Fruit fly (Drosophila melanogaster) whole organism, adult: ENCODE results near the gene CG17764.

ENCODE experiments used
- CG12768 ChIP-seq: fragments of 200-800 bp; sonication (Bioruptor generic); optimal IDR thresholded peaks from 2 replicates; lab custom pipeline; 2017; ENCODE audit warnings: missing biosample characterization, missing genetic modification characterization, mild to moderate bottlenecking, moderate library complexity, missing genetic modification reagents
- CG1620 ChIP-seq: fragments of 200-800 bp; sonication (Bioruptor generic); optimal IDR thresholded peaks from 2 replicates; lab custom pipeline; 2016; ENCODE audit warnings: missing biosample characterization, missing genetic modification characterization
- CG5204 ChIP-seq: fragments of 200-800 bp; sonication (Bioruptor generic); optimal IDR thresholded peaks from 2 replicates; lab custom pipeline; 2016; ENCODE audit warnings: missing biosample characterization, missing genetic modification characterization
- Clk ChIP-seq: fragments of 200-800 bp; sonication (Bioruptor generic); optimal IDR thresholded peaks from 2 replicates; lab custom pipeline; 2017; ENCODE audit warnings: missing biosample characterization, missing genetic modification characterization
- Crg-1 ChIP-seq: fragments of 200-800 bp; sonication (Bioruptor generic); optimal IDR thresholded peaks from 2 replicates; lab custom pipeline; 2016; ENCODE audit warnings: missing biosample characterization, missing genetic modification characterization
- Hr96 ChIP-seq: fragments of 200-800 bp; sonication (Bioruptor generic); optimal IDR thresholded peaks from 2 replicates; lab custom pipeline; 2016; ENCODE audit warnings: missing biosample characterization, missing genetic modification characterization
- cic ChIP-seq: fragments of 200-800 bp; sonication (Bioruptor generic); optimal IDR thresholded peaks from 2 replicates; lab custom pipeline; 2017; ENCODE audit warnings: missing biosample characterization, mild to moderate bottlenecking, missing genetic modification characterization, moderate library complexity
- kay ChIP-seq: fragments of 200-800 bp; sonication (Bioruptor generic); peaks from one replicate; lab custom pipeline; 2016; ENCODE audit warnings: missing biosample characterization, missing genetic modification characterization, borderline replicate concordance
- ovo ChIP-seq: fragments of 200-800 bp; sonication (Bioruptor generic); optimal IDR thresholded peaks from 2 replicates; lab custom pipeline; 2016; ENCODE audit warnings: missing biosample characterization, missing genetic modification characterization
- pad ChIP-seq: fragments of 200-800 bp; sonication (Bioruptor generic); optimal IDR thresholded peaks from 3 replicates; lab custom pipeline; 2017; ENCODE audit warnings: missing biosample characterization, missing genetic modification characterization, mild to moderate bottlenecking, moderate library complexity, missing genetic modification reagents
- tj ChIP-seq: fragments of 200-800 bp; sonication (Bioruptor generic); optimal IDR thresholded peaks from 3 replicates; lab custom pipeline; 2017; ENCODE audit warnings: missing biosample characterization, mild to moderate bottlenecking, missing genetic modification characterization, moderate library complexity
- toe ChIP-seq: fragments of 200-800 bp; sonication (Bioruptor generic); optimal IDR thresholded peaks from 2 replicates; lab custom pipeline; 2016; ENCODE audit warnings: missing biosample characterization, missing genetic modification characterization

DNA sequence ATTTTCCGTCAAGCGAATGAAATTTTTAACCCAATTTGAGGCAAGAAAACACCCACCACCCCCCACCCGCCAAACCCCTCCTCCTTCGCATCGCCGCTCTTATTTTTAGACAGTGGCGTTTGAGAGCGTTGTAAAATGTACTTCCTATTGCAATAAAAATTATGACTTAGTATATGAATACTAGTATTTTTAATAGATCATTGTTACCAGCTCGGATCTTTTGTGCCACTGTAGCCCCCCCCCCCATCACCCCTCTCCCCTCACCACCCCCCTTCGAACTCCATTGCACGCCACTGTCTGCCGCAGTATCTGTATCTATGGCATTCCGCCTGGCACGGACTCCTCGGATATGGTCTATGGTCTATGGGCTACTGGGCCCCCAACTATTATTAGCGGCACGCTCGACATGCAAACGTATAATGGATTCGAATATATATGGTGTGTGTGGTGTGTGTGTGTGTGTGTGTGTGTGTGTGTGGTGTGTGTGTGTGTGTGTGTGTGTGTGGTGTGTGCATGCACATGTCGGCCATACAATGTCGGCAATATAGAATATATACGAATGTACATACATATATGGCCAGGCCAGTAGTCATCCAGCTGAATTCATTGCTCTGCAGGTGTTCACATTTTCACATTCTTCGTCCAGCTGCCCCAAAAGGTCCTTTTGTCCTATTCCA is 42.8 kb upstream of the CG17764 start:
- TF ChIP-seq kay (no peak), CG1620 (GFP tag; lab: Kevin White, UChicago) (no peak), Crg-1 (GFP tag; lab: Kevin White, UChicago) (no peak), toe (GFP tag; lab: Kevin White, UChicago) (no peak), pad (no peak), Clk (GFP tag; lab: Kevin White, UChicago) (no peak), ovo (no peak), CG5204 (GFP tag; lab: Kevin White, UChicago) (no peak), cic (no peak), CG12768 (GFP tag; lab: Kevin White, UChicago) (no peak), tj (GFP tag; lab: Kevin White, UChicago) (no peak), Hr96 (no peak)
